Worm (Caenorhabditis elegans) whole organism, L4/young adult: ENCODE measurements around the gene pax-1.

Experiments used
- W03F9.2 ChIP-seq: fragments of 150-350 bp; optimal IDR thresholded peaks from 2 replicates; lab custom pipeline; 2014; ENCODE audit warnings: missing biosample characterization, missing genetic modification characterization
- dao-5 ChIP-seq: sonication (generic microtip); optimal IDR thresholded peaks from 2 replicates; lab custom pipeline; 2016; ENCODE audit warnings: missing genotype, missing genetic modification characterization, moderate library complexity, missing compliant biosample characterization
- him-1 ChIP-seq: sonication (generic microtip); optimal IDR thresholded peaks from 2 replicates; lab custom pipeline; 2016; ENCODE audit warnings: missing genotype, missing genetic modification reagents, missing genetic modification characterization, missing compliant biosample characterization

pax-1 gene

DNA sequence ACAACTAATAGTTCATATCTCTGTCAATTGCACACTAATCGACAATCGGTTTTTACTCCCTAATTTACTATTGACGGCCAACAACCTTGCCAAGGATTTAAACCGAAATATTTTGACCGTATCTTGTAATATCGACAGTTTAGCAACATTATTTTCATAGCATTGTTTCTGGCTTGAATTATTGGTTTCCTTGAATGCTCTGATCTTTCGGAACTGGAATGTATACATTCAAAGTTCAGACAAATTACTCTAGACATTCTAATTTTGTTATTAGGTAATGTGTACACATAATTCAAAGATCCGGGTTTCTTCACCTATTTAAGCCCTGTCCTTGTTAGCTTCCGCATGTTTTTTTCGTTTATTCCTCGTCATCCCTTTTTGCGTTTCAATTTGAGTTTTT, 39.2 kb downstream of the pax-1 start, which contains the start of gene C16D9.9:
TSS of gene C16D9.9 (plus strand) at position 301 of the 400 bp plus-strand sequence.
- TF ChIP-seq him-1 (tag; lab: Kevin White, UChicago) = no peak
- TF ChIP-seq W03F9.2 (tag; lab: Kevin White, UChicago) = no peak
- no peak for TF ChIP-seq dao-5 (tag; lab: Kevin White, UChicago)

DNA sequence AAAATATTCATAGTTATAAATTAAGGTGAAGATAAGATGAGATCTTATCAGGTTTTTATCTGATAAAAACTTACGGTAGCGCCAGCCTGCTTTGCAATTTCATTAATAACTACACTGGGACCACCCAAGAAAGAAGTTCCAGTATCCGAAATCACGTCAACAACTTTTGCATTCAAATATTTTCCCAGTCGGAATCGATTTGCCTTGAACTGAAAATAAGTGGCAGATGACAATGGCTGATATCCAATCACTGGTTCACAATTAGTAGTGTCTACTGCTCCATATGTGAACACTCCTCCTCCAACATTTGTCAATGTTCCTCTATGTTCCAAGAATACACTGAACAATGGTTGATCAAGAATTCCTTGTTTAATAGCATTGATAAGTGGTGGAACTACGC, 41.5 kb downstream of the pax-1 start, which contains the start of gene F21F8.5:
TSS of gene F21F8.5 (minus strand) at position 101 of the 400 bp plus-strand sequence.
- TF ChIP-seq dao-5 (tag; lab: Kevin White, UChicago) = no peak

- TF ChIP-seq him-1 (tag; lab: Kevin White, UChicago) (no peak), W03F9.2 (tag; lab: Kevin White, UChicago) (no peak), dao-5 (tag; lab: Kevin White, UChicago) (no peak)
These were observed 42.5 kb downstream of the pax-1 start for ce11 chrV:8267275-8267674.

ce11 chrV:8268902-8269301, 44.2 kb downstream of the pax-1 start, which contains the start of the genes asp-6 and asp-12:
Gene asp-6, minus strand, starts transcription at chrV:8268937.
Gene asp-12, plus strand, starts transcription at chrV:8269210.
- no peak for TF ChIP-seq dao-5 (tag; lab: Kevin White, UChicago)
- TF ChIP-seq W03F9.2 (tag; lab: Kevin White, UChicago) = no peak
- no peak for TF ChIP-seq him-1 (tag; lab: Kevin White, UChicago)

- TF ChIP-seq him-1 (tag; lab: Kevin White, UChicago) = no peak
- TF ChIP-seq W03F9.2 (tag; lab: Kevin White, UChicago) = no peak
- TF ChIP-seq dao-5 (tag; lab: Kevin White, UChicago) = no peak
These were observed 45.1 kb downstream of the pax-1 start for ce11 chrV:8269878-8270277.

- TF ChIP-seq W03F9.2 (tag; lab: Kevin White, UChicago) (no peak), him-1 (tag; lab: Kevin White, UChicago) (no peak), dao-5 (tag; lab: Kevin White, UChicago) (no peak)
These were observed 46.7 kb downstream of the pax-1 start for ce11 chrV:8271395-8271794.

ce11 chrV:8271995-8272394, 47.3 kb downstream of the pax-1 start, which contains the start of gene asp-5:
Gene asp-5, plus strand, starts transcription at chrV:8272385.
- no peak for TF ChIP-seq him-1 (tag; lab: Kevin White, UChicago)
- no peak for TF ChIP-seq W03F9.2 (tag; lab: Kevin White, UChicago)
- no peak for TF ChIP-seq dao-5 (tag; lab: Kevin White, UChicago)
